Worm (Caenorhabditis elegans) whole organism, L2 larva: ENCODE data around the gene heh-1.

Experiments
- C34F6.9 ChIP-seq: fragments of 150-350 bp; optimal IDR thresholded peaks from 2 replicates; lab custom pipeline; 2014; ENCODE audit warnings: missing biosample characterization, missing genetic modification characterization
- F13H6.1 ChIP-seq: sonication (generic microtip); optimal IDR thresholded peaks from 2 replicates; lab custom pipeline; 2016; ENCODE audit warnings: missing genetic modification characterization, missing compliant biosample characterization
- R02D3.7 ChIP-seq: fragments of 150-350 bp; optimal IDR thresholded peaks from 2 replicates; lab custom pipeline; 2014; ENCODE audit warnings: missing biosample characterization, missing genetic modification characterization
- Y55F3AM.14 ChIP-seq: fragments of 200-800 bp; sonication (Bioruptor generic); optimal IDR thresholded peaks from 2 replicates; lab custom pipeline; 2018; ENCODE audit warnings: mild to moderate bottlenecking, missing genetic modification characterization, missing compliant biosample characterization
- ZK546.5 ChIP-seq: sonication (generic microtip); optimal IDR thresholded peaks from 2 replicates; lab custom pipeline; 2017; ENCODE audit warnings: missing biosample characterization, missing genetic modification characterization
- alr-1 ChIP-seq: fragments of 150-350 bp; optimal IDR thresholded peaks from 2 replicates; lab custom pipeline; 2014; ENCODE audit warnings: missing biosample characterization, missing genetic modification characterization
- aly-2 ChIP-seq: fragments of 150-350 bp; optimal IDR thresholded peaks from 2 replicates; lab custom pipeline; 2014; ENCODE audit warnings: missing biosample characterization, missing genetic modification characterization
- ama-1 ChIP-seq: fragments of 150-350 bp; optimal IDR thresholded peaks from 2 replicates; lab custom pipeline; 2018; ENCODE audit warnings: inconsistent platforms
- blmp-1 ChIP-seq: sonication (generic microtip); optimal IDR thresholded peaks from 2 replicates; lab custom pipeline; 2017; ENCODE audit warnings: missing genetic modification characterization, mild to moderate bottlenecking, missing compliant biosample characterization, antibody characterized with exemption, moderate library complexity; ENCODE audit not compliant: insufficient read depth
- ceh-16 ChIP-seq: fragments of 150-350 bp; optimal IDR thresholded peaks from 2 replicates; lab custom pipeline; 2014; ENCODE audit warnings: missing biosample characterization, missing genetic modification characterization
- ceh-82 ChIP-seq: fragments of 150-350 bp; optimal IDR thresholded peaks from 2 replicates; lab custom pipeline; 2014; ENCODE audit warnings: missing biosample characterization, missing genetic modification characterization
- crh-2 ChIP-seq: sonication (generic microtip); optimal IDR thresholded peaks from 2 replicates; lab custom pipeline; 2017; ENCODE audit warnings: missing biosample characterization, missing genetic modification characterization
- egl-27 ChIP-seq: sonication (generic microtip); optimal IDR thresholded peaks from 3 replicates; lab custom pipeline; 2017; ENCODE audit warnings: missing biosample characterization, missing genetic modification reagents, missing genetic modification characterization
- elt-1 ChIP-seq: fragments of 150-350 bp; optimal IDR thresholded peaks from 2 replicates; lab custom pipeline; 2014; ENCODE audit warnings: missing biosample characterization, missing genetic modification characterization
- elt-3 ChIP-seq: sonication (generic microtip); optimal IDR thresholded peaks from 2 replicates; lab custom pipeline; 2017; ENCODE audit warnings: missing biosample characterization, missing genetic modification characterization
- fos-1 ChIP-seq: fragments of 150-350 bp; optimal IDR thresholded peaks from 2 replicates; lab custom pipeline; 2014; ENCODE audit warnings: missing biosample characterization, missing genetic modification characterization
- gmeb-1 ChIP-seq: fragments of 150-350 bp; optimal IDR thresholded peaks from 2 replicates; lab custom pipeline; 2014; ENCODE audit warnings: missing biosample characterization, missing genetic modification characterization
- lin-11 ChIP-seq: fragments of 150-350 bp; sonication (generic microtip); optimal IDR thresholded peaks from 2 replicates; lab custom pipeline; 2014; ENCODE audit warnings: missing biosample characterization, missing genetic modification characterization, inconsistent platforms, mixed read lengths
- lin-13 ChIP-seq: fragments of 150-350 bp; optimal IDR thresholded peaks from 2 replicates; lab custom pipeline; 2014; ENCODE audit warnings: missing biosample characterization, missing genetic modification reagents, missing genetic modification characterization
- lin-39 ChIP-seq: fragments of 150-350 bp; optimal IDR thresholded peaks from 2 replicates; lab custom pipeline; 2014; ENCODE audit warnings: missing biosample characterization, missing genetic modification reagents, missing genetic modification characterization
- mab-5 ChIP-seq: fragments of 150-350 bp; optimal IDR thresholded peaks from 2 replicates; lab custom pipeline; 2014; ENCODE audit warnings: missing biosample characterization, missing genetic modification characterization
- mbf-1 ChIP-seq: sonication (generic microtip); optimal IDR thresholded peaks from 2 replicates; lab custom pipeline; 2017; ENCODE audit warnings: missing biosample characterization, missing genetic modification characterization
- nhr-10 ChIP-seq: sonication (generic microtip); optimal IDR thresholded peaks from 2 replicates; lab custom pipeline; 2017; ENCODE audit warnings: missing biosample characterization, missing genetic modification characterization
- nhr-12 ChIP-seq: fragments of 150-350 bp; optimal IDR thresholded peaks from 2 replicates; lab custom pipeline; 2014; ENCODE audit warnings: missing biosample characterization, missing genetic modification characterization
- nhr-129 ChIP-seq: fragments of 150-350 bp; optimal IDR thresholded peaks from 2 replicates; lab custom pipeline; 2014; ENCODE audit warnings: missing biosample characterization, missing genetic modification characterization
- nhr-21 ChIP-seq: fragments of 150-350 bp; optimal IDR thresholded peaks from 2 replicates; lab custom pipeline; 2014; ENCODE audit warnings: missing biosample characterization, missing genetic modification characterization
- nhr-25 ChIP-seq: fragments of 150-350 bp; sonication (generic microtip); optimal IDR thresholded peaks from 3 replicates; lab custom pipeline; 2014; ENCODE audit warnings: missing biosample characterization, missing genetic modification characterization
- nhr-77 ChIP-seq: fragments of 150-350 bp; optimal IDR thresholded peaks from 2 replicates; lab custom pipeline; 2014; ENCODE audit warnings: missing biosample characterization, missing genetic modification characterization
- peb-1 ChIP-seq: fragments of 150-350 bp; optimal IDR thresholded peaks from 2 replicates; lab custom pipeline; 2014; ENCODE audit warnings: missing biosample characterization, missing genetic modification characterization
- sem-4 ChIP-seq: fragments of 150-350 bp; optimal IDR thresholded peaks from 2 replicates; lab custom pipeline; 2014; ENCODE audit warnings: missing biosample characterization, missing genetic modification reagents, missing genetic modification characterization
- sma-3 ChIP-seq: sonication (generic microtip); optimal IDR thresholded peaks from 2 replicates; lab custom pipeline; 2016; ENCODE audit warnings: missing genetic modification reagents, missing genetic modification characterization, missing compliant biosample characterization
- sma-9 ChIP-seq, 2 experiments: fragments of 150-350 bp in 1 of 2; sonication (generic microtip) in 1 of 2; optimal IDR thresholded peaks; 2 replicates each; lab custom pipeline; 2014 to 2016; ENCODE audit warnings: missing genetic modification characterization in 2 of 2, mild to moderate bottlenecking in 1 of 2, missing biosample characterization in 1 of 2, missing compliant biosample characterization in 1 of 2, missing genetic modification reagents in 1 of 2, moderate library complexity in 1 of 2
- snpc-4 ChIP-seq: fragments of 150-350 bp; optimal IDR thresholded peaks from 2 replicates; lab custom pipeline; 2014; ENCODE audit warnings: missing biosample characterization, missing genetic modification characterization
- unc-39 ChIP-seq: fragments of 150-350 bp; optimal IDR thresholded peaks from 2 replicates; lab custom pipeline; 2014; ENCODE audit warnings: missing biosample characterization, missing genetic modification characterization
- unc-55 ChIP-seq: fragments of 150-350 bp; sonication (generic microtip); optimal IDR thresholded peaks from 3 replicates; lab custom pipeline; 2014; ENCODE audit warnings: missing biosample characterization, missing genetic modification reagents, missing genetic modification characterization
- unc-62 ChIP-seq: fragments of 150-350 bp; optimal IDR thresholded peaks from 2 replicates; lab custom pipeline; 2014; ENCODE audit warnings: missing biosample characterization, missing genetic modification reagents, missing genetic modification characterization
- zag-1 ChIP-seq: fragments of 150-350 bp; optimal IDR thresholded peaks from 2 replicates; lab custom pipeline; 2014; ENCODE audit warnings: missing biosample characterization, missing genetic modification characterization
- ztf-1 ChIP-seq: fragments of 200-800 bp; sonication (Bioruptor generic); conservative IDR thresholded peaks from 2 replicates; pipeline ENCODE4 v1.3.6; 2022; ENCODE audit warnings: missing genetic modification characterization, missing compliant biosample characterization
- ztf-11 ChIP-seq: sonication (generic microtip); optimal IDR thresholded peaks from 2 replicates; lab custom pipeline; 2017; ENCODE audit warnings: missing biosample characterization, missing genetic modification characterization
- ztf-4 ChIP-seq: fragments of 150-350 bp; optimal IDR thresholded peaks from 2 replicates; lab custom pipeline; 2014; ENCODE audit warnings: missing biosample characterization, missing genetic modification characterization

heh-1 gene

ce11 chrIII:3169279-3169678, 30.0 kb downstream of the heh-1 start:
- TF ChIP-seq mbf-1 (tag; lab: Kevin White, UChicago), result no peak
- TF ChIP-seq egl-27 (tag; lab: Kevin White, UChicago), result no peak
- no peak for TF ChIP-seq Y55F3AM.14 (GFP tag; lab: Kevin White, UChicago)
- TF ChIP-seq lin-39 (tag; lab: Kevin White, UChicago), result no peak
- no peak for TF ChIP-seq aly-2 (tag; lab: Kevin White, UChicago)
- no peak for TF ChIP-seq ztf-4 (tag; lab: Kevin White, UChicago)
- no peak for TF ChIP-seq peb-1 (tag; lab: Kevin White, UChicago)
- TF ChIP-seq fos-1 (tag; lab: Kevin White, UChicago), result no peak
- TF ChIP-seq sma-9 (GFP tag; optimal IDR thresholded peaks at IDR 0.05; lab: Kevin White, UChicago), result no peak
- TF ChIP-seq sma-9 (tag; optimal IDR thresholded peaks at IDR 0.05; lab: Kevin White, UChicago), result no peak
- TF ChIP-seq ceh-16, result no peak
- no peak for TF ChIP-seq lin-11 (tag; lab: Kevin White, UChicago)
- TF ChIP-seq sem-4, result no peak
- no peak for TF ChIP-seq snpc-4 (tag; lab: Kevin White, UChicago)
- TF ChIP-seq crh-2 (tag; lab: Kevin White, UChicago), result no peak
- no peak for TF ChIP-seq ama-1 (lab: Kevin White, UChicago)
- no peak for TF ChIP-seq blmp-1 (tag; lab: Kevin White, UChicago)
- TF ChIP-seq zag-1, result no peak

- TF ChIP-seq nhr-129 (tag; lab: Kevin White, UChicago) (no peak), peb-1 (tag; lab: Kevin White, UChicago) (no peak), Y55F3AM.14 (GFP tag; lab: Kevin White, UChicago) (no peak), lin-39 (tag; lab: Kevin White, UChicago) (no peak), blmp-1 (tag; lab: Kevin White, UChicago) (no peak), nhr-12 (no peak), ama-1 (lab: Kevin White, UChicago) (no peak), ztf-1 (no peak), ztf-11 (tag; lab: Kevin White, UChicago) (no peak), aly-2 (tag; lab: Kevin White, UChicago) (no peak), lin-13 (GFP tag; lab: Kevin White, UChicago) (no peak), ZK546.5 (tag; lab: Kevin White, UChicago) (no peak), ceh-82 (no peak), mab-5 (tag; lab: Kevin White, UChicago) (no peak)
- TF ChIP-seq, all 48 proteins: peak for 0
Observed at ce11 chrIII:3165309-3165708, 34.0 kb downstream of the heh-1 start, which contains the start of gene R148.5. Gene R148.5 (plus strand): TSS chrIII:3165639.

- TF ChIP-seq unc-55 (no peak), sma-3 (GFP tag; lab: Kevin White, UChicago) (no peak), unc-39 (tag; lab: Kevin White, UChicago) (no peak), egl-27 (tag; lab: Kevin White, UChicago) (no peak), nhr-129 (tag; lab: Kevin White, UChicago) (no peak), nhr-12 (no peak), nhr-10 (tag; lab: Kevin White, UChicago) (no peak), nhr-21 (tag; lab: Kevin White, UChicago) (no peak), C34F6.9 (tag; lab: Kevin White, UChicago) (no peak), ztf-4 (tag; lab: Kevin White, UChicago) (no peak), zag-1 (no peak), gmeb-1 (no peak), mbf-1 (tag; lab: Kevin White, UChicago) (no peak), alr-1 (tag; lab: Kevin White, UChicago) (no peak)
Observed at ce11 chrIII:3163448-3163847, 35.9 kb downstream of the heh-1 start.

ce11 chrIII:3161600-3161999, 37.7 kb downstream of the heh-1 start:
- TF ChIP-seq gmeb-1 (no peak), nhr-25 (tag; lab: Kevin White, UChicago) (peak; percentile 77), sma-3 (GFP tag; lab: Kevin White, UChicago) (peak; percentile 1), nhr-21 (tag; lab: Kevin White, UChicago) (no peak), blmp-1 (tag; lab: Kevin White, UChicago) (peak; percentile 78)

ce11 chrIII:3160490-3160889, 38.8 kb downstream of the heh-1 start:
- TF ChIP-seq Y55F3AM.14 (GFP tag; lab: Kevin White, UChicago) (no peak), unc-62 (no peak), sma-9 (GFP tag; optimal IDR thresholded peaks at IDR 0.05; lab: Kevin White, UChicago) (no peak), sma-9 (tag; optimal IDR thresholded peaks at IDR 0.05; lab: Kevin White, UChicago) (no peak), ZK546.5 (tag; lab: Kevin White, UChicago) (no peak), snpc-4 (tag; lab: Kevin White, UChicago) (no peak), ztf-11 (tag; lab: Kevin White, UChicago) (no peak), F13H6.1 (tag; lab: Kevin White, UChicago) (no peak), peb-1 (tag; lab: Kevin White, UChicago) (no peak), lin-13 (GFP tag; lab: Kevin White, UChicago) (no peak), ztf-1 (no peak), unc-55 (no peak), R02D3.7 (tag; lab: Kevin White, UChicago) (no peak), nhr-77 (tag; lab: Kevin White, UChicago) (no peak), elt-1 (tag; lab: Kevin White, UChicago) (no peak), gmeb-1 (no peak), elt-3 (tag; lab: Kevin White, UChicago) (no peak), nhr-129 (tag; lab: Kevin White, UChicago) (no peak), C34F6.9 (tag; lab: Kevin White, UChicago) (no peak)
